Fruit fly (Drosophila melanogaster) whole organism, embryonic: ENCODE measurements around the gene GNBP2.

ENCODE experiments used
- Adf1 ChIP-seq: fragments of 200-800 bp; sonication (Bioruptor generic); IDR thresholded peaks from 2 replicates; pipeline ENCODE4 v1.3.6; 2022; ENCODE audit warnings: missing biosample characterization, missing genetic modification characterization
- Atf-2 ChIP-seq: fragments of 200-800 bp; sonication (Bioruptor generic); optimal IDR thresholded peaks from 2 replicates; lab custom pipeline; 2016; ENCODE audit warnings: missing biosample characterization, missing genetic modification characterization
- CG1024 ChIP-seq: fragments of 200-800 bp; sonication (Bioruptor generic); IDR thresholded peaks from 2 replicates; pipeline ENCODE4 v1.3.6; 2022; ENCODE audit warnings: missing biosample characterization, missing genetic modification characterization
- CG11456 ChIP-seq: fragments of 200-800 bp; sonication (Bioruptor generic); IDR thresholded peaks from 3 replicates; pipeline ENCODE4 v1.3.6; 2022; ENCODE audit warnings: missing biosample characterization, missing genetic modification characterization
- CG11560 ChIP-seq: fragments of 200-800 bp; sonication (Bioruptor generic); IDR thresholded peaks from 3 replicates; pipeline ENCODE4 v1.3.6; 2022; ENCODE audit warnings: missing biosample characterization, missing genetic modification characterization
- CG12659 ChIP-seq: fragments of 200-800 bp; sonication (Bioruptor generic); optimal IDR thresholded peaks from 3 replicates; lab custom pipeline; 2017; ENCODE audit warnings: mild to moderate bottlenecking, missing biosample characterization, missing genetic modification reagents, missing genetic modification characterization
- CG12769 ChIP-seq: fragments of 200-800 bp; sonication (Bioruptor generic); optimal IDR thresholded peaks from 2 replicates; lab custom pipeline; 2019; ENCODE audit warnings: missing biosample characterization, mild to moderate bottlenecking, missing genetic modification characterization, moderate library complexity
- CG12942 ChIP-seq: fragments of 200-800 bp; sonication (Bioruptor generic); optimal IDR thresholded peaks from 3 replicates; lab custom pipeline; 2016; ENCODE audit warnings: missing biosample characterization, missing genetic modification characterization
- CG14441 ChIP-seq: fragments of 200-800 bp; sonication (Bioruptor generic); IDR thresholded peaks from 2 replicates; pipeline ENCODE4 v1.3.6; 2022; ENCODE audit warnings: missing biosample characterization, missing genetic modification characterization
- CG1603 ChIP-seq: fragments of 200-800 bp; sonication (Bioruptor generic); optimal IDR thresholded peaks from 2 replicates; lab custom pipeline; 2019; ENCODE audit warnings: missing biosample characterization, mild to moderate bottlenecking, missing genetic modification characterization, moderate library complexity
- CG16815 ChIP-seq: fragments of 200-800 bp; sonication (Bioruptor generic); optimal IDR thresholded peaks from 3 replicates; lab custom pipeline; 2017; ENCODE audit warnings: missing biosample characterization, mild to moderate bottlenecking, missing genetic modification characterization
- CG1792 ChIP-seq: fragments of 200-800 bp; sonication (Bioruptor generic); optimal IDR thresholded peaks from 2 replicates; lab custom pipeline; 2016; ENCODE audit warnings: missing biosample characterization, missing genetic modification characterization
- CG2116 ChIP-seq: fragments of 200-800 bp; sonication (Bioruptor generic); optimal IDR thresholded peaks from 3 replicates; lab custom pipeline; 2018; ENCODE audit warnings: missing biosample characterization, mild to moderate bottlenecking, missing genetic modification characterization
- CG3407 ChIP-seq: fragments of 200-800 bp; sonication (Bioruptor generic); optimal IDR thresholded peaks from 2 replicates; lab custom pipeline; 2018; ENCODE audit warnings: missing biosample characterization, mild to moderate bottlenecking, missing genetic modification characterization
- CG34376 ChIP-seq: fragments of 200-800 bp; sonication (Bioruptor generic); optimal IDR thresholded peaks from 2 replicates; lab custom pipeline; 2018; ENCODE audit warnings: missing biosample characterization, mild to moderate bottlenecking, missing genetic modification characterization
- CG3995 ChIP-seq: fragments of 200-800 bp; sonication (Bioruptor generic); optimal IDR thresholded peaks from 3 replicates; lab custom pipeline; 2016; ENCODE audit warnings: missing biosample characterization, missing genetic modification characterization
- CG42726 ChIP-seq: fragments of 200-800 bp; sonication (Bioruptor generic); IDR thresholded peaks from 2 replicates; pipeline ENCODE4 v1.3.6; 2022; ENCODE audit warnings: missing biosample characterization, missing genetic modification characterization; ENCODE audit not compliant: partially characterized antibody
- CG6791 ChIP-seq: fragments of 200-800 bp; sonication (Bioruptor generic); IDR thresholded peaks from 3 replicates; pipeline ENCODE4 v1.3.6; 2022; ENCODE audit warnings: missing biosample characterization, missing genetic modification characterization; ENCODE audit not compliant: partially characterized antibody
- CG7987 ChIP-seq: fragments of 200-800 bp; sonication (Bioruptor generic); optimal IDR thresholded peaks from 2 replicates; lab custom pipeline; 2018; ENCODE audit warnings: missing biosample characterization, mild to moderate bottlenecking, missing genetic modification characterization, moderate library complexity
- CG9727 ChIP-seq: fragments of 200-800 bp; sonication (Bioruptor generic); optimal IDR thresholded peaks from 3 replicates; lab custom pipeline; 2017; ENCODE audit warnings: missing biosample characterization, mild to moderate bottlenecking, missing genetic modification characterization
- CHES-1-like ChIP-seq: fragments of 200-800 bp; sonication (Bioruptor generic); optimal IDR thresholded peaks from 2 replicates; lab custom pipeline; 2016; ENCODE audit warnings: missing biosample characterization, missing genetic modification characterization
- CTCF ChIP-seq: fragments of 200-800 bp; sonication (Bioruptor generic); optimal IDR thresholded peaks from 2 replicates; lab custom pipeline; 2017; ENCODE audit warnings: missing biosample characterization, mild to moderate bottlenecking, missing genetic modification characterization, moderate library complexity
- Doc3 ChIP-seq: fragments of 200-800 bp; sonication (Bioruptor generic); IDR thresholded peaks from 3 replicates; pipeline ENCODE4 v1.3.6; 2022; ENCODE audit warnings: missing biosample characterization, missing genetic modification characterization; ENCODE audit not compliant: partially characterized antibody
- E2f2 ChIP-seq: fragments of 200-800 bp; sonication (Bioruptor generic); IDR thresholded peaks from 2 replicates; pipeline ENCODE4 v1.3.6; 2022; ENCODE audit warnings: missing biosample characterization, missing genetic modification characterization
- Eip74EF ChIP-seq, 2 experiments: fragments of 200-800 bp in 1 of 2; fragments of >200 bp in 1 of 2; sonication (Bioruptor generic) in 1 of 2; optimal IDR thresholded peaks; 2 replicates each; lab custom pipeline; 2017 to 2019; ENCODE audit warnings: missing biosample characterization in 2 of 2, missing genetic modification characterization in 2 of 2, mild to moderate bottlenecking in 1 of 2, moderate library complexity in 1 of 2
- Elba2 ChIP-seq: fragments of 200-800 bp; sonication (Bioruptor generic); optimal IDR thresholded peaks from 3 replicates; lab custom pipeline; 2016; ENCODE audit warnings: missing biosample characterization, missing genetic modification characterization
- Lhr ChIP-seq: fragments of 200-800 bp; sonication (Bioruptor generic); optimal IDR thresholded peaks from 3 replicates; lab custom pipeline; 2017; ENCODE audit warnings: mild to moderate bottlenecking, missing biosample characterization, missing genetic modification reagents, missing genetic modification characterization
- MESR4 ChIP-seq: fragments of 200-800 bp; sonication (Bioruptor generic); optimal IDR thresholded peaks from 2 replicates; lab custom pipeline; 2018; ENCODE audit warnings: missing biosample characterization, mild to moderate bottlenecking, missing genetic modification characterization, moderate library complexity
- Mad ChIP-seq: fragments of 200-800 bp; sonication (Bioruptor generic); optimal IDR thresholded peaks from 2 replicates; lab custom pipeline; 2016; ENCODE audit warnings: missing biosample characterization, missing genetic modification characterization
- Myb ChIP-seq: fragments of 200-800 bp; sonication (Bioruptor generic); optimal IDR thresholded peaks from 2 replicates; lab custom pipeline; 2016; ENCODE audit warnings: missing biosample characterization, missing genetic modification characterization
- NC2α ChIP-seq: fragments of 200-800 bp; sonication (Bioruptor generic); optimal IDR thresholded peaks from 2 replicates; lab custom pipeline; 2016; ENCODE audit warnings: missing biosample characterization, missing genetic modification characterization
- NfI ChIP-seq: fragments of 200-800 bp; sonication (Bioruptor generic); optimal IDR thresholded peaks from 3 replicates; lab custom pipeline; 2018; ENCODE audit warnings: missing biosample characterization, mild to moderate bottlenecking, missing genetic modification characterization, moderate library complexity
- Ptx1 ChIP-seq: fragments of 200-800 bp; sonication (Bioruptor generic); IDR thresholded peaks from 2 replicates; pipeline ENCODE4 v1.3.6; 2022; ENCODE audit warnings: missing biosample characterization, missing genetic modification characterization
- Rx ChIP-seq: fragments of 200-800 bp; sonication (Bioruptor generic); IDR thresholded peaks from 2 replicates; pipeline ENCODE4 v1.3.6; 2022; ENCODE audit warnings: missing biosample characterization, missing genetic modification characterization
- YL-1 ChIP-seq: fragments of 200-800 bp; sonication (Bioruptor generic); optimal IDR thresholded peaks from 3 replicates; lab custom pipeline; 2017; ENCODE audit warnings: missing biosample characterization, mild to moderate bottlenecking, missing genetic modification characterization
- cg ChIP-seq: fragments of 200-800 bp; sonication (Bioruptor generic); optimal IDR thresholded peaks from 3 replicates; lab custom pipeline; 2019; ENCODE audit warnings: missing biosample characterization, mild to moderate bottlenecking, missing genetic modification characterization, moderate library complexity
- chm ChIP-seq: fragments of 200-800 bp; sonication (Bioruptor generic); IDR thresholded peaks from 2 replicates; pipeline ENCODE4 v1.3.6; 2022; ENCODE audit warnings: missing biosample characterization, missing genetic modification characterization
- ci ChIP-seq: fragments of 200-800 bp; sonication (Bioruptor generic); IDR thresholded peaks from 3 replicates; pipeline ENCODE4 v1.3.6; 2022; ENCODE audit warnings: missing biosample characterization, missing genetic modification characterization
- en ChIP-seq: fragments of 200-800 bp; sonication (Bioruptor generic); optimal IDR thresholded peaks from 2 replicates; lab custom pipeline; 2016; ENCODE audit warnings: missing biosample characterization, missing genetic modification characterization
- gsb ChIP-seq: fragments of 200-800 bp; sonication (Bioruptor generic); IDR thresholded peaks from 2 replicates; pipeline ENCODE4 v1.3.6; 2022; ENCODE audit warnings: missing biosample characterization, missing genetic modification characterization
- lilli ChIP-seq: fragments of 200-800 bp; sonication (Bioruptor generic); optimal IDR thresholded peaks from 3 replicates; lab custom pipeline; 2016; ENCODE audit warnings: missing biosample characterization, missing genetic modification characterization
- nerfin-2 ChIP-seq: fragments of 200-800 bp; sonication (Bioruptor generic); IDR thresholded peaks from 2 replicates; pipeline ENCODE4 v1.3.6; 2022; ENCODE audit warnings: missing biosample characterization, missing genetic modification characterization; ENCODE audit not compliant: partially characterized antibody
- org-1 ChIP-seq: fragments of 200-800 bp; sonication (Bioruptor generic); optimal IDR thresholded peaks from 2 replicates; lab custom pipeline; 2017; ENCODE audit warnings: missing biosample characterization, missing genetic modification characterization
- phol ChIP-seq: fragments of 200-800 bp; sonication (Bioruptor generic); optimal IDR thresholded peaks from 3 replicates; lab custom pipeline; 2018; ENCODE audit warnings: missing biosample characterization, mild to moderate bottlenecking, missing genetic modification characterization, moderate library complexity
- pum ChIP-seq: fragments of 200-800 bp; sonication (Bioruptor generic); optimal IDR thresholded peaks from 2 replicates; lab custom pipeline; 2016; ENCODE audit warnings: missing biosample characterization, missing genetic modification characterization
- ranshi ChIP-seq: fragments of 200-800 bp; sonication (Bioruptor generic); IDR thresholded peaks from 2 replicates; pipeline ENCODE4 v1.3.6; 2022; ENCODE audit warnings: missing biosample characterization, missing genetic modification characterization
- unpg ChIP-seq: fragments of 200-800 bp; sonication (Bioruptor generic); optimal IDR thresholded peaks from 3 replicates; lab custom pipeline; 2018; ENCODE audit warnings: missing biosample characterization, mild to moderate bottlenecking, missing genetic modification characterization, moderate library complexity

Gene GNBP2

DNA sequence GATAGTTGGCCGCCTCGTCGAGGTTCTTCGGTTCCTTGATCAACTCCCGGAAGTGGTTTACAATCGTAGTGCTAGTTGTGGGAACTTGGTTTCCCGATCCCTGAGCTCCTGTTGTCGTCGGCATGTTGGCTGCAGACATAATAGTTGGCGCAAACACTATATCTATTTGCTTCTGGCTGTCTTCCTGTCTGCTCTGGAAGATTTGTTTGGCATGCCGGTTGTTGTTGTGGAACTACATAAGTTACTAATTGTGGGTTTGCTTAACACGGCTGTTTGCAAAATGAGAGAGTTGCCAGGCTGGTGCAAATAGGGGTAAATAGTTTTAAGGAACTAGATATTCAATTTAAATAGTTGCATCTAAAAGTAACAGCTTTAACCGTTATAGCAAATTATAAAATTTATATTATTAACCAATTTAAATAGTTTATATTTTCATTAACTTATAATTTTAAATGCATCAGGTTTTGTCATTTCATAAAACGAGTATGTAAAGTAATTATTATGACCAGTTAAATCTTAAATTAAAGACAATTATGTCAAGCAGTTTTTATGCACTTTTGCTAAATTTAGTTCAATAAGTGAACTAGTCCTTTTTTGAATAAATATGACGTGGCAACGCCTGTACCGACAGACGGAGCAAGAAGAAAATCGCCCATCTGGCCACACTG is 6.5 kb upstream of the GNBP2 start, which contains the start of the genes Sgf11 and CG32202 (continued):
- peak in 1 of 2 experiments; percentile 26 for TF ChIP-seq Eip74EF (GFP tag; optimal IDR thresholded peaks at IDR 0.05; lab: Kevin White, UChicago)
- TF ChIP-seq CG6791 (GFP tag; lab: Robert Waterston, UW) = no peak
- TF ChIP-seq CG12942 (GFP tag; lab: Kevin White, UChicago) = peak; percentile 72
- no peak for TF ChIP-seq CG1792 (GFP tag; lab: Kevin White, UChicago)
- TF ChIP-seq pum (GFP tag; lab: Kevin White, UChicago) = no peak
- TF ChIP-seq en (GFP tag; lab: Kevin White, UChicago) = no peak
- TF ChIP-seq NfI (GFP tag; lab: Kevin White, UChicago) = peak; percentile 58
- peak; percentile 81 for TF ChIP-seq phol (tag; lab: Kevin White, UChicago)
- TF ChIP-seq Elba2 (GFP tag; lab: Kevin White, UChicago) = peak; percentile 37
- TF ChIP-seq chm (GFP tag; lab: Robert Waterston, UW) = no peak
- no peak for TF ChIP-seq ranshi
- TF ChIP-seq CG1024 (GFP tag; lab: Robert Waterston, UW) = no peak
- no peak for TF ChIP-seq CG11456 (GFP tag; lab: Robert Waterston, UW)
- TF ChIP-seq YL-1 (GFP tag; lab: Kevin White, UChicago) = peak; percentile 25
- TF ChIP-seq CG11560 (tag; lab: Robert Waterston, UW) = no peak
- TF ChIP-seq CG16815 (GFP tag; lab: Kevin White, UChicago) = peak; percentile 47
- peak; percentile 57 for TF ChIP-seq CG9727
- peak; percentile 4 for TF ChIP-seq MESR4 (GFP tag; lab: Kevin White, UChicago)

DNA sequence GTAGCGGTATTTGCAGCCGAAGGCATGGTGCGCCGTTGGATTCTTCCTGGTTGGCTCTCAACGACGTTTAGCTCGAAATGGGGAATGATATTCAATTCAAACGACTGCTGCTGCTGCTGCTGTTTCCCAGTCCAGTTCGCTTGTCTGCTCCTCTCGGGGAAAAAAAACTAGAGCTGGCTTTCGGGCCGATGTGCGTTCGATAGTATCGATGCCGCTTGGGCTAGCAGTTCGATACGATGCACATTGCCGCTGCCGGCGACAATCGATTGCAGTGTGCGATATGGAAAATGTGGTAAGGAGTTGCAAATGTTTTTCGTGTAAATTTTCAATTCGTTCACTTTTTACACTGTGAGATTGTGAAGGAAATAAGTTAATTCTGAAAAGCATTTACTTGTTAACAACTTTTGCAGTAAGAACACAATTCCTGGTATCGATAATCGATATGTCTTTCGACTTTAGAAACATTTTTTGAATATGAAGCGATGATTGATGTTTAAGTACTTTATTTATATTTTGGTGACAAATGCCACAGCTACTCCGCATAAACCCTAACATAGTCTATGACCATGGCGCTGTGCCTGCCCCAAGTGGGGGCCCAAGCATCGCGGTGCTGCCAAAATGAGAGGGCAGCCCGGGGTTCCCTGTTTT is 2.1 kb downstream of the GNBP2 start, which contains the start of gene Capr:
Capr (minus strand) TSS at position 339 of the 648 bp plus-strand sequence.
- TF ChIP-seq CG2116 (peak; percentile 93), CHES-1-like (GFP tag; lab: Kevin White, UChicago) (peak; percentile 45), CG7987 (GFP tag; lab: Kevin White, UChicago) (no peak), cg (GFP tag; lab: Kevin White, UChicago) (no peak), Mad (GFP tag; lab: Kevin White, UChicago) (no peak), CG3995 (GFP tag; lab: Kevin White, UChicago) (peak; percentile 8), CG11456 (GFP tag; lab: Robert Waterston, UW) (0 out of 3 replicates have a peak, but pooled peaks have one; percentile 25), CG14441 (no peak), Myb (GFP tag; lab: Kevin White, UChicago) (peak; percentile 67), ci (peak; percentile 56; the same call in 1 of the 3 replicates), CG3407 (GFP tag; lab: Kevin White, UChicago) (no peak), nerfin-2 (peak; percentile 100), CG1603 (tag; lab: Kevin White, UChicago) (peak; percentile 83), CTCF (GFP tag; lab: Kevin White, UChicago) (peak; percentile 44), CG34376 (GFP tag; lab: Kevin White, UChicago) (peak; percentile 18), unpg (peak; percentile 7), NC2α (GFP tag; lab: Kevin White, UChicago) (no peak), MESR4 (GFP tag; lab: Kevin White, UChicago) (peak; percentile 82), Ptx1 (GFP tag; lab: Robert Waterston, UW) (no peak), CG42726 (peak; percentile 100), Adf1 (peak; percentile 65), Atf-2 (GFP tag; lab: Kevin White, UChicago) (no peak), Rx (GFP tag; lab: Robert Waterston, UW) (no peak), Doc3 (GFP tag; lab: Robert Waterston, UW) (peak; percentile 100), org-1 (GFP tag; lab: Kevin White, UChicago) (no peak), gsb (no peak), lilli (GFP tag; lab: Kevin White, UChicago) (peak; percentile 55), E2f2 (GFP tag; lab: Robert Waterston, UW) (peak; percentile 86), Lhr (peak; percentile 37), CG12769 (tag; lab: Kevin White, UChicago) (no peak), YL-1 (GFP tag; lab: Kevin White, UChicago) (peak; percentile 16), CG12659 (GFP tag; lab: Kevin White, UChicago) (peak; percentile 67)
